Fruit fly (Drosophila melanogaster): ENCODE data around the gene CG7990.

CG7990 gene

dm6 chrX:19187624-19188085 lies 14.1 kb downstream of the CG7990 start, which contains the start of gene Mec2 (continued):
- TF ChIP-seq Dfd (GFP tag; optimal IDR thresholded peaks at IDR 0.05), result no peak
- TF ChIP-seq CG7745 (tag; optimal IDR thresholded peaks at IDR 0.05), result no peak
- no peak for TF ChIP-seq Scr (GFP tag; IDR thresholded peaks at IDR 0.05; ENCODE audit: partially characterized antibody)
- no peak for TF ChIP-seq scrt (GFP tag; optimal IDR thresholded peaks at IDR 0.05)
- no peak for TF ChIP-seq h (optimal IDR thresholded peaks at IDR 0.05)
- no peak for TF ChIP-seq BtbVII (GFP tag; optimal IDR thresholded peaks at IDR 0.05)
- TF ChIP-seq az2 (GFP tag; optimal IDR thresholded peaks at IDR 0.05), result peak; percentile 56
- TF ChIP-seq CG5953 (GFP tag; IDR thresholded peaks at IDR 0.05), result peak; percentile 50; the same call in 1 of the 2 replicates
- TF ChIP-seq peb (GFP tag; IDR thresholded peaks at IDR 0.05), result no peak
- peak; percentile 8 for TF ChIP-seq wek (GFP tag; optimal IDR thresholded peaks at IDR 0.05)
- TF ChIP-seq sens-2 (GFP tag; IDR thresholded peaks at IDR 0.05), result no peak
- TF ChIP-seq sqz (GFP tag; optimal IDR thresholded peaks at IDR 0.05), result no peak
- no peak for TF ChIP-seq CG3281 (GFP tag; optimal IDR thresholded peaks at IDR 0.05)
- no peak for TF ChIP-seq CG17612 (GFP tag; IDR thresholded peaks at IDR 0.05)
- TF ChIP-seq chinmo (GFP tag; IDR thresholded peaks at IDR 0.05; ENCODE audit: partially characterized antibody), result 0 out of 4 replicates have a peak, but pooled peaks have one; percentile 53
- peak; percentile 5 for TF ChIP-seq NC2β (GFP tag; optimal IDR thresholded peaks at IDR 0.05)
- no peak for TF ChIP-seq Vsx1 (GFP tag; optimal IDR thresholded peaks at IDR 0.05)
- TF ChIP-seq Ets65A (GFP tag), result peak; percentile 95
- no peak for TF ChIP-seq pzg (GFP tag; optimal IDR thresholded peaks at IDR 0.05)
- TF ChIP-seq CG7963 (GFP tag; IDR thresholded peaks at IDR 0.05; ENCODE audit: partially characterized antibody), result no peak
- TF ChIP-seq CG9215 (GFP tag; IDR thresholded peaks at IDR 0.05), result peak; percentile 12; the same call in 1 of the 2 replicates
- TF ChIP-seq CG7372 (GFP tag; IDR thresholded peaks at IDR 0.05), result no peak
- peak; percentile 58 for TF ChIP-seq esg (GFP tag; conservative IDR thresholded peaks at IDR 0.05)
- TF ChIP-seq Tbp (GFP tag; optimal IDR thresholded peaks at IDR 0.05), result no peak
- TF ChIP-seq Ets97D (GFP tag; optimal IDR thresholded peaks at IDR 0.05), result no peak
- TF ChIP-seq sna (GFP tag; IDR thresholded peaks at IDR 0.05; ENCODE audit: partially characterized antibody), result no peak
- TF ChIP-seq Doc3 (GFP tag; IDR thresholded peaks at IDR 0.05; ENCODE audit: partially characterized antibody), result no peak
- no peak for TF ChIP-seq ash1 (GFP tag; optimal IDR thresholded peaks at IDR 0.05)
- peak; percentile 55 for TF ChIP-seq CG7556 (GFP tag; optimal IDR thresholded peaks at IDR 0.05)
- no peak for TF ChIP-seq Doc2 (GFP tag; IDR thresholded peaks at IDR 0.05)
- TF ChIP-seq en (GFP tag; optimal IDR thresholded peaks at IDR 0.05), result no peak
- TF ChIP-seq pnt (GFP tag; optimal IDR thresholded peaks at IDR 0.05), result peak; percentile 37
- peak; percentile 13 for TF ChIP-seq CG10654 (GFP tag; optimal IDR thresholded peaks at IDR 0.05)
- no peak for TF ChIP-seq Stat92E (GFP tag; optimal IDR thresholded peaks at IDR 0.05)
- TF ChIP-seq twi (tag; optimal IDR thresholded peaks at IDR 0.05), result no peak
- TF ChIP-seq Sry-δ (GFP tag; optimal IDR thresholded peaks at IDR 0.05), result no peak
- TF ChIP-seq Ada2b (GFP tag; IDR thresholded peaks at IDR 0.05), result peak; percentile 37; the same call in 1 of the 2 replicates
- TF ChIP-seq Nf-YA (GFP tag; IDR thresholded peaks at IDR 0.05), result peak; percentile 44; the same call in 1 of the 2 replicates
- TF ChIP-seq HmgZ (tag; optimal IDR thresholded peaks at IDR 0.05), result peak; percentile 39
- no peak for TF ChIP-seq knrl (GFP tag; IDR thresholded peaks at IDR 0.05; ENCODE audit: partially characterized antibody)
- TF ChIP-seq CG33557 (GFP tag; optimal IDR thresholded peaks at IDR 0.05), result no peak
- TF ChIP-seq aop (GFP tag; IDR thresholded peaks at IDR 0.05), result peak; percentile 32; the same call in 1 of the 2 replicates
- TF ChIP-seq Opbp (GFP tag; IDR thresholded peaks at IDR 0.05; ENCODE audit: partially characterized antibody), result no peak
- no peak for TF ChIP-seq hkb (optimal IDR thresholded peaks at IDR 0.05)
- TF ChIP-seq hkb (GFP tag; IDR thresholded peaks at IDR 0.05), result peak; percentile 55
- TF ChIP-seq pita (GFP tag; optimal IDR thresholded peaks at IDR 0.05), result no peak
- no peak for TF ChIP-seq CG10431 (GFP tag; optimal IDR thresholded peaks at IDR 0.05)
- peak; percentile 68 to 70 for TF ChIP-seq chif (GFP tag; optimal IDR thresholded peaks at IDR 0.05)
- TF ChIP-seq CG6689 (GFP tag; IDR thresholded peaks at IDR 0.05), result 0 out of 2 replicates have a peak, but pooled peaks have one; percentile 23
- TF ChIP-seq Hr39 (optimal IDR thresholded peaks at IDR 0.05), result no peak
- TF ChIP-seq gfzf (GFP tag; optimal IDR thresholded peaks at IDR 0.05), result no peak

Measured in whole organism, embryonic.